Worm (Caenorhabditis elegans) whole organism, mixed stage, embryonic: Measurements from ENCODE around the gene ugt-16.

Experiments
- M03D4.4 ChIP-seq: sonication (generic microtip); optimal IDR thresholded peaks from 2 replicates; lab custom pipeline; 2017; ENCODE audit warnings: mild to moderate bottlenecking, missing genetic modification characterization, missing compliant biosample characterization
- bed-3 ChIP-seq: fragments of 200-800 bp; sonication (Bioruptor generic); optimal IDR thresholded peaks from 3 replicates; lab custom pipeline; 2018; ENCODE audit warnings: mild to moderate bottlenecking, missing genetic modification characterization, moderate library complexity, missing compliant biosample characterization
- blmp-1 ChIP-seq: fragments of 150-350 bp; optimal IDR thresholded peaks from 2 replicates; lab custom pipeline; 2014; ENCODE audit warnings: missing biosample characterization, missing genetic modification characterization
- ceh-39 ChIP-seq: fragments of 150-350 bp; optimal IDR thresholded peaks from 2 replicates; lab custom pipeline; 2014; ENCODE audit warnings: missing biosample characterization, missing genetic modification characterization
- ceh-43 ChIP-seq: fragments of 200-800 bp; sonication (Bioruptor generic); optimal IDR thresholded peaks from 2 replicates; lab custom pipeline; 2018; ENCODE audit warnings: mild to moderate bottlenecking, missing genetic modification characterization, moderate library complexity, missing compliant biosample characterization
- ceh-83 ChIP-seq: fragments of 200-800 bp; sonication (Bioruptor generic); optimal IDR thresholded peaks from 2 replicates; lab custom pipeline; 2018; ENCODE audit warnings: mild to moderate bottlenecking, missing genetic modification characterization, missing compliant biosample characterization
- ces-1 ChIP-seq: fragments of 150-350 bp; optimal IDR thresholded peaks from 2 replicates; lab custom pipeline; 2014; ENCODE audit warnings: missing biosample characterization, missing genetic modification reagents, missing genetic modification characterization
- cnd-1 ChIP-seq: fragments of 200-800 bp; sonication (Bioruptor generic); optimal IDR thresholded peaks from 2 replicates; lab custom pipeline; 2018; ENCODE audit warnings: mild to moderate bottlenecking, missing genetic modification characterization, missing compliant biosample characterization
- drap-1 ChIP-seq: fragments of 200-800 bp; sonication (Bioruptor generic); optimal IDR thresholded peaks from 3 replicates; lab custom pipeline; 2018; ENCODE audit warnings: mild to moderate bottlenecking, missing genetic modification characterization, missing compliant biosample characterization
- elt-1 ChIP-seq: sonication (generic microtip); optimal IDR thresholded peaks from 2 replicates; lab custom pipeline; 2017; ENCODE audit warnings: missing genetic modification characterization, mild to moderate bottlenecking, missing compliant biosample characterization, antibody characterized with exemption, moderate library complexity, borderline replicate concordance; ENCODE audit not compliant: insufficient read depth
- elt-3 ChIP-seq: fragments of 150-350 bp; optimal IDR thresholded peaks from 2 replicates; lab custom pipeline; 2014; ENCODE audit warnings: missing biosample characterization, missing genetic modification characterization
- flh-1 ChIP-seq: fragments of 200-800 bp; sonication (Bioruptor generic); optimal IDR thresholded peaks from 2 replicates; lab custom pipeline; 2018; ENCODE audit warnings: mild to moderate bottlenecking, missing genetic modification characterization, moderate library complexity, missing compliant biosample characterization
- ham-2 ChIP-seq: fragments of 200-800 bp; sonication (Bioruptor generic); optimal IDR thresholded peaks from 2 replicates; lab custom pipeline; 2018; ENCODE audit warnings: mild to moderate bottlenecking, missing genetic modification characterization, missing compliant biosample characterization
- hlh-1 ChIP-seq: fragments of 150-350 bp; optimal IDR thresholded peaks from 2 replicates; lab custom pipeline; 2014; ENCODE audit warnings: missing biosample characterization, missing genetic modification reagents, missing genetic modification characterization
- lin-13 ChIP-seq: fragments of 150-350 bp; optimal IDR thresholded peaks from 2 replicates; lab custom pipeline; 2014; ENCODE audit warnings: missing biosample characterization, missing genetic modification characterization
- lin-32 ChIP-seq: fragments of 200-800 bp; sonication (Bioruptor generic); optimal IDR thresholded peaks from 2 replicates; lab custom pipeline; 2018; ENCODE audit warnings: mild to moderate bottlenecking, missing genetic modification characterization, missing compliant biosample characterization
- lsy-2 ChIP-seq: fragments of 150-350 bp; optimal IDR thresholded peaks from 2 replicates; lab custom pipeline; 2014; ENCODE audit warnings: missing biosample characterization, missing genetic modification characterization
- mab-5 ChIP-seq: fragments of 150-350 bp; optimal IDR thresholded peaks from 2 replicates; lab custom pipeline; 2014; ENCODE audit warnings: missing biosample characterization, missing genetic modification characterization
- mls-2 ChIP-seq: sonication (generic microtip); optimal IDR thresholded peaks from 2 replicates; lab custom pipeline; 2016; ENCODE audit warnings: mild to moderate bottlenecking, missing genetic modification characterization, moderate library complexity, missing compliant biosample characterization
- nhr-12 ChIP-seq: fragments of 150-350 bp; optimal IDR thresholded peaks from 2 replicates; lab custom pipeline; 2014; ENCODE audit warnings: missing biosample characterization, missing genetic modification characterization
- nhr-28 ChIP-seq: fragments of 150-350 bp; optimal IDR thresholded peaks from 2 replicates; lab custom pipeline; 2014; ENCODE audit warnings: missing biosample characterization, missing genetic modification characterization
- nhr-76 ChIP-seq: sonication (generic microtip); optimal IDR thresholded peaks from 2 replicates; lab custom pipeline; 2017; ENCODE audit warnings: missing biosample characterization, missing genetic modification characterization
- pha-4 ChIP-seq: fragments of 150-350 bp; optimal IDR thresholded peaks from 2 replicates; lab custom pipeline; 2018; ENCODE audit warnings: missing biosample characterization, missing genetic modification reagents, missing genetic modification characterization
- sem-2 ChIP-seq: fragments of 200-800 bp; sonication (Bioruptor generic); optimal IDR thresholded peaks from 2 replicates; lab custom pipeline; 2018; ENCODE audit warnings: mild to moderate bottlenecking, missing genetic modification characterization, missing compliant biosample characterization
- snpc-4 ChIP-seq: fragments of 150-350 bp; optimal IDR thresholded peaks from 2 replicates; lab custom pipeline; 2014; ENCODE audit warnings: missing biosample characterization, missing genetic modification characterization
- sptf-1 ChIP-seq: sonication (generic microtip); optimal IDR thresholded peaks from 2 replicates; lab custom pipeline; 2017; ENCODE audit warnings: mild to moderate bottlenecking, missing genetic modification characterization, moderate library complexity, missing compliant biosample characterization
- tbx-8 ChIP-seq: fragments of 200-800 bp; sonication (Bioruptor generic); optimal IDR thresholded peaks from 2 replicates; lab custom pipeline; 2018; ENCODE audit warnings: mild to moderate bottlenecking, missing genetic modification characterization, moderate library complexity, missing compliant biosample characterization
- unc-120 ChIP-seq: sonication (generic microtip); optimal IDR thresholded peaks from 2 replicates; lab custom pipeline; 2017; ENCODE audit warnings: missing genetic modification characterization, missing compliant biosample characterization; ENCODE audit not compliant: poor library complexity, severe bottlenecking
- unc-39 ChIP-seq: fragments of 150-350 bp; optimal IDR thresholded peaks from 2 replicates; lab custom pipeline; 2014; ENCODE audit warnings: missing biosample characterization, missing genetic modification characterization
- unc-62 ChIP-seq: fragments of 150-350 bp; optimal IDR thresholded peaks from 2 replicates; lab custom pipeline; 2014; ENCODE audit warnings: missing biosample characterization, missing genetic modification reagents, missing genetic modification characterization
- zip-8 ChIP-seq: fragments of 150-350 bp; optimal IDR thresholded peaks from 2 replicates; lab custom pipeline; 2014; ENCODE audit warnings: missing biosample characterization, missing genetic modification characterization
- ztf-11 ChIP-seq: fragments of 150-350 bp; optimal IDR thresholded peaks from 2 replicates; lab custom pipeline; 2014; ENCODE audit warnings: missing biosample characterization, missing genetic modification characterization

ugt-16 gene

ce11 chrV:12806190-12806589 lies 18.6 kb upstream of the ugt-16 start, which contains the start of gene ZC443.7:
TSS of gene ZC443.7 (plus strand) at chrV:12806490.
- TF ChIP-seq unc-120 (no peak), unc-62 (GFP tag; lab: Kevin White, UChicago) (no peak), sem-2 (no peak), nhr-28 (no peak), lin-13 (tag; lab: Kevin White, UChicago) (no peak), mab-5 (tag; lab: Kevin White, UChicago) (no peak), snpc-4 (no peak), ceh-43 (GFP tag; lab: Kevin White, UChicago) (no peak), mls-2 (tag; lab: Kevin White, UChicago) (no peak), elt-1 (tag; lab: Kevin White, UChicago) (no peak), lin-32 (GFP tag; lab: Kevin White, UChicago) (no peak), ceh-83 (GFP tag; lab: Kevin White, UChicago) (no peak), nhr-12 (tag; lab: Kevin White, UChicago) (no peak), hlh-1 (tag; lab: Kevin White, UChicago) (no peak)

DNA sequence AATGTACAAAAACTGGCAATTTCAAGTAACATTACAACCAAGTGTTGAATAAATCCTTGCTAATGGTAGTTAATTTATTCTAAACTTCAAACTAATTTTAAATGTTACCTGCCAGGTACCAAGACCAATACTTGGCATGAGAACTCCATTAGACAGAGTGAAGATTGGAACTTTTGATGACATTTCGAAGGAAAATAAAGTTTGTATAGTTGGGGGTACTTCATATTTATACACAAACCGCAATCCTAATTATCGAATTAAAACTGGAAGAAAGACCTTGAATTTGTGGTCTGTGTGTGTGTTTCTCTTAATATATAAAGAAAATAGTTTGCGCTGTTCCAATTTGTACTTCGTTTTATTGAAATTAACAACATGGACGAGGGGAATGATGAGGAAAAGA lies 14.9 kb upstream of the ugt-16 start, which contains the start of gene ZC443.1:
TSS of gene ZC443.1 (minus strand) at position 205 of the 400 bp plus-strand sequence.
- TF ChIP-seq pha-4 (tag; lab: Kevin White, UChicago) (no peak), ceh-39 (tag; lab: Kevin White, UChicago) (no peak), flh-1 (GFP tag; lab: Kevin White, UChicago) (no peak), hlh-1 (tag; lab: Kevin White, UChicago) (no peak), zip-8 (tag; lab: Kevin White, UChicago) (no peak), nhr-28 (no peak), lin-13 (tag; lab: Kevin White, UChicago) (no peak), ceh-83 (GFP tag; lab: Kevin White, UChicago) (no peak), unc-120 (no peak)

ce11 chrV:12811126-12811525 lies 13.7 kb upstream of the ugt-16 start, which contains the start of gene ZC443.2:
TSS of gene ZC443.2 (minus strand) at chrV:12811192.
- TF ChIP-seq ces-1 (GFP tag; lab: Kevin White, UChicago) (peak; percentile 59), lin-32 (GFP tag; lab: Kevin White, UChicago) (no peak), elt-3 (tag; lab: Kevin White, UChicago) (no peak), pha-4 (tag; lab: Kevin White, UChicago) (no peak)

DNA sequence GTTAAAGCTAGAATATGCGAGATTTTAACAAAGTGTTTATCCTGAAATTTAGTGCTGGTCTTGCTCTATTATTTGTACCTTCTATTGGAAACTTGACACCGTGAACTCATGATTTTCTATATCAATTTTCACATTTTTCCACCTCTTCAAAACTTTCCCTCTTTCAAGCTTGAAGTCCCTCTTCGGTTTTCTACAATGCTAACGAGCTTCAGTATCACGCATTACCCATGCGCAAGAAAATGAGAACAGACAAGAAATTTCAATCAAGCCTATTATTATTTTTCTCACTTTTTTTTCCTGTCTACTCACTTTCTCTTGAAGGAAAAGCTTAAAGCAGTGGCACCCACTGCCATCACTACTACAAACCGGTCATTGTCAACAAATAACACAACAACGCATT lies 13.0 kb upstream of the ugt-16 start:
- TF ChIP-seq ces-1 (GFP tag; lab: Kevin White, UChicago), result no peak
- no peak for TF ChIP-seq mls-2 (tag; lab: Kevin White, UChicago)
- no peak for TF ChIP-seq tbx-8 (GFP tag; lab: Kevin White, UChicago)
- TF ChIP-seq unc-39 (tag; lab: Kevin White, UChicago), result no peak
- no peak for TF ChIP-seq nhr-76

DNA sequence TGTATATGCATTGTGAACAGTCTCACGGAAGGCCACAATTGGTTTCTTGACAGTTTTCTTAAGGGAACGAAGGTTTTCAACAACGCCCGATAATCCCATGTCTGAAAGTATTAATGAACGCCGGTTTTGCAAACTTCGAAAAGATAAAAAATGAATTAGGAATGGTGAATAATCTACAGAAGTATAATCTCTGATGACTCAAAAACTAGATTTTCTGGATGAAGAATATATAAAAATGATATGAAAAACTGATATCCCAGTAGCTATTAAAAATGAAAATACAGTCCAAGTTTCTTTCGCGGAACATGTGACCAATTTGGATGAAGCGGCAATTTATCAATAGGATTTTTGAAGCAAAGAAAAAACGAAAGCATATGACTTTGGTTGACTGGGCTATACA lies 10.8 kb upstream of the ugt-16 start, which contains the start of gene ZC443.3:
TSS of gene ZC443.3 (minus strand) at position 101 of the 400 bp plus-strand sequence.
- TF ChIP-seq M03D4.4 (tag; lab: Kevin White, UChicago), result no peak
- no peak for TF ChIP-seq tbx-8 (GFP tag; lab: Kevin White, UChicago)
- no peak for TF ChIP-seq unc-120
- no peak for TF ChIP-seq lsy-2 (tag; lab: Kevin White, UChicago)
- no peak for TF ChIP-seq mab-5 (tag; lab: Kevin White, UChicago)
- no peak for TF ChIP-seq ztf-11 (tag; lab: Kevin White, UChicago)
- no peak for TF ChIP-seq ceh-39 (tag; lab: Kevin White, UChicago)
- no peak for TF ChIP-seq cnd-1 (tag; lab: Kevin White, UChicago)
- no peak for TF ChIP-seq blmp-1 (tag; lab: Kevin White, UChicago)
- TF ChIP-seq nhr-76, result no peak
- TF ChIP-seq nhr-28, result no peak

DNA sequence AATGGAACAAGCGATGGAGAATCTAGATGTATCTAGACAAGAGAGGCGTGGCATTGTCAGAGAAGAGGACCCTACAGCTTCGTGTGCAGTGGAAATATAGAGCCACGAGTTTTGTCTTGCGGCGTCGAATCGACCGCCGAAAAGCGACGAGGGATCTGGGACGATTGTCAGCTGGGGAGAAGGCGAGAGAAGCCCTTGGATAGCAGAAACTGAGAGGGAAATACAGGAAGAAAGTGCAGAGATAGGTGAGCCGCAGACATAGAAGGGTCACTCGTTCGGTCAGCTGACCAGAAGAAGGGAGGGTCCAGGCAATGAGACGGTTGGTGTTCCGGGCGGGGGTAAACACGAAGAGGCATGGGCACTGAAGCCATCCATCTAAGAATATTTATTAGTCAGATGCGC lies 10.3 kb upstream of the ugt-16 start:
- TF ChIP-seq elt-3 (tag; lab: Kevin White, UChicago), result no peak
- TF ChIP-seq unc-62 (GFP tag; lab: Kevin White, UChicago), result peak; percentile 55
- no peak for TF ChIP-seq flh-1 (GFP tag; lab: Kevin White, UChicago)
- TF ChIP-seq nhr-28, result no peak
- TF ChIP-seq ham-2 (GFP tag; lab: Kevin White, UChicago), result peak; percentile 75
- TF ChIP-seq cnd-1 (tag; lab: Kevin White, UChicago), result no peak
- no peak for TF ChIP-seq mls-2 (tag; lab: Kevin White, UChicago)
- TF ChIP-seq sptf-1 (tag; lab: Kevin White, UChicago), result peak; percentile 47
- TF ChIP-seq drap-1 (GFP tag; lab: Kevin White, UChicago), result peak; percentile 40
- TF ChIP-seq unc-39 (tag; lab: Kevin White, UChicago), result no peak
- no peak for TF ChIP-seq sem-2
- peak; percentile 82 for TF ChIP-seq hlh-1 (tag; lab: Kevin White, UChicago)
- no peak for TF ChIP-seq nhr-76
- TF ChIP-seq ceh-43 (GFP tag; lab: Kevin White, UChicago), result no peak
- peak; percentile 85 for TF ChIP-seq unc-120
- no peak for TF ChIP-seq bed-3 (GFP tag; lab: Kevin White, UChicago)
- no peak for TF ChIP-seq nhr-12 (tag; lab: Kevin White, UChicago)
- TF ChIP-seq lsy-2 (tag; lab: Kevin White, UChicago), result peak; percentile 9
- peak; percentile 13 for TF ChIP-seq ztf-11 (tag; lab: Kevin White, UChicago)
- TF ChIP-seq ces-1 (GFP tag; lab: Kevin White, UChicago), result peak; percentile 39
- TF ChIP-seq pha-4 (tag; lab: Kevin White, UChicago), result peak; percentile 69
